Fruit fly (Drosophila melanogaster) whole organism, embryonic: ENCODE results near the gene CG2691.

ENCODE experiments used
- Atf6 ChIP-seq: fragments of 200-800 bp; sonication (Bioruptor generic); IDR thresholded peaks from 2 replicates; pipeline ENCODE4 v1.3.6; 2022; ENCODE audit warnings: missing biosample characterization, missing genetic modification characterization
- B-H1 ChIP-seq: fragments of 200-800 bp; sonication (Bioruptor generic); IDR thresholded peaks from 3 replicates; pipeline ENCODE4 v1.3.6; 2022; ENCODE audit warnings: missing biosample characterization, missing genetic modification characterization
- CG10209 ChIP-seq: fragments of 200-800 bp; sonication (Bioruptor generic); optimal IDR thresholded peaks from 3 replicates; lab custom pipeline; 2017; ENCODE audit warnings: missing biosample characterization, mild to moderate bottlenecking, missing genetic modification characterization, missing genetic modification reagents
- CG10366 ChIP-seq: fragments of 200-800 bp; sonication (Bioruptor generic); IDR thresholded peaks from 2 replicates; pipeline ENCODE4 v1.3.6; 2022; ENCODE audit warnings: missing biosample characterization, missing genetic modification characterization
- CG10462 ChIP-seq: fragments of 200-800 bp; sonication (Bioruptor generic); optimal IDR thresholded peaks from 2 replicates; lab custom pipeline; 2016; ENCODE audit warnings: missing biosample characterization, missing genetic modification characterization
- CG10543 ChIP-seq: fragments of 200-800 bp; sonication (Bioruptor generic); optimal IDR thresholded peaks from 3 replicates; lab custom pipeline; 2017; ENCODE audit warnings: missing biosample characterization, mild to moderate bottlenecking, missing genetic modification characterization, moderate library complexity
- CG10959 ChIP-seq: fragments of 200-800 bp; sonication (Bioruptor generic); IDR thresholded peaks from 2 replicates; pipeline ENCODE4 v1.3.6; 2022; ENCODE audit warnings: missing biosample characterization, missing genetic modification characterization
- CG11695 ChIP-seq: fragments of 200-800 bp; sonication (Bioruptor generic); IDR thresholded peaks from 3 replicates; pipeline ENCODE4 v1.3.6; 2022; ENCODE audit warnings: missing biosample characterization, missing genetic modification characterization
- CG11696 ChIP-seq: fragments of 200-800 bp; sonication (Bioruptor generic); IDR thresholded peaks from 2 replicates; pipeline ENCODE4 v1.3.6; 2022; ENCODE audit warnings: missing biosample characterization, missing genetic modification characterization
- CG12071 ChIP-seq: fragments of 200-800 bp; sonication (Bioruptor generic); optimal IDR thresholded peaks from 3 replicates; lab custom pipeline; 2018; ENCODE audit warnings: missing biosample characterization, mild to moderate bottlenecking, missing genetic modification characterization
- CG15011 ChIP-seq: fragments of 200-800 bp; sonication (Bioruptor generic); optimal IDR thresholded peaks from 3 replicates; lab custom pipeline; 2018; ENCODE audit warnings: missing biosample characterization, mild to moderate bottlenecking, missing genetic modification characterization
- CG15479 ChIP-seq: fragments of 200-800 bp; sonication (Bioruptor generic); optimal IDR thresholded peaks from 3 replicates; lab custom pipeline; 2019; ENCODE audit warnings: missing biosample characterization, mild to moderate bottlenecking, missing genetic modification characterization, moderate library complexity
- CG30020 ChIP-seq: fragments of 200-800 bp; optimal IDR thresholded peaks from 2 replicates; lab custom pipeline; 2019; ENCODE audit warnings: missing biosample characterization, mild to moderate bottlenecking, missing genetic modification characterization, moderate library complexity
- CG31224 ChIP-seq: fragments of 200-800 bp; sonication (Bioruptor generic); IDR thresholded peaks from 2 replicates; pipeline ENCODE4 v1.3.6; 2022; ENCODE audit warnings: missing biosample characterization, missing genetic modification characterization
- CG31365 ChIP-seq: fragments of 200-800 bp; sonication (Bioruptor generic); optimal IDR thresholded peaks from 2 replicates; lab custom pipeline; 2018; ENCODE audit warnings: missing biosample characterization, mild to moderate bottlenecking, missing genetic modification characterization
- CG3281 ChIP-seq: fragments of 200-800 bp; sonication (Bioruptor generic); optimal IDR thresholded peaks from 3 replicates; lab custom pipeline; 2017; ENCODE audit warnings: missing biosample characterization, mild to moderate bottlenecking, missing genetic modification characterization
- CG3838 ChIP-seq: fragments of 200-800 bp; sonication (Bioruptor generic); optimal IDR thresholded peaks from 3 replicates; lab custom pipeline; 2016; ENCODE audit warnings: missing biosample characterization, missing genetic modification characterization
- CG7357 ChIP-seq: fragments of 200-800 bp; sonication (Bioruptor generic); IDR thresholded peaks from 3 replicates; pipeline ENCODE4 v1.3.6; 2022; ENCODE audit warnings: missing biosample characterization, missing genetic modification characterization
- CG8478 ChIP-seq: fragments of >200 bp; optimal IDR thresholded peaks from 2 replicates; lab custom pipeline; 2018
- CG9609 ChIP-seq: fragments of 200-800 bp; sonication (Bioruptor generic); optimal IDR thresholded peaks from 3 replicates; lab custom pipeline; 2016; ENCODE audit warnings: missing biosample characterization, missing genetic modification characterization
- Dll ChIP-seq: fragments of 200-800 bp; sonication (Bioruptor generic); IDR thresholded peaks from 4 replicates; pipeline ENCODE4 v1.3.6; 2022; ENCODE audit warnings: missing biosample characterization, missing genetic modification characterization; ENCODE audit not compliant: partially characterized antibody
- Fer2 ChIP-seq: fragments of 200-800 bp; sonication (Bioruptor generic); optimal IDR thresholded peaks from 2 replicates; lab custom pipeline; 2018; ENCODE audit warnings: missing biosample characterization, mild to moderate bottlenecking, missing genetic modification characterization, moderate library complexity
- Fer3 ChIP-seq: fragments of 200-800 bp; sonication (Bioruptor generic); optimal IDR thresholded peaks from 2 replicates; lab custom pipeline; 2018; ENCODE audit warnings: missing biosample characterization, mild to moderate bottlenecking, missing genetic modification characterization, moderate library complexity
- HHEX ChIP-seq: fragments of 200-800 bp; sonication (Bioruptor generic); optimal IDR thresholded peaks from 3 replicates; lab custom pipeline; 2017; ENCODE audit warnings: missing biosample characterization, mild to moderate bottlenecking, missing genetic modification characterization, missing genetic modification reagents
- HLHmδ ChIP-seq: fragments of 200-800 bp; sonication (Bioruptor generic); optimal IDR thresholded peaks from 2 replicates; lab custom pipeline; 2018; ENCODE audit warnings: missing biosample characterization, mild to moderate bottlenecking, missing genetic modification characterization, moderate library complexity
- Lpt ChIP-seq: fragments of >200 bp; optimal IDR thresholded peaks from 2 replicates; lab custom pipeline; 2018; ENCODE audit warnings: missing biosample characterization, missing genetic modification characterization
- Max ChIP-seq: fragments of 200-800 bp; sonication (Bioruptor generic); optimal IDR thresholded peaks from 2 replicates; lab custom pipeline; 2016; ENCODE audit warnings: missing biosample characterization, mild to moderate bottlenecking, missing genetic modification characterization
- NC2α ChIP-seq: fragments of 200-800 bp; sonication (Bioruptor generic); optimal IDR thresholded peaks from 2 replicates; lab custom pipeline; 2016; ENCODE audit warnings: missing biosample characterization, missing genetic modification characterization
- Oli ChIP-seq: fragments of 200-800 bp; sonication (Bioruptor generic); optimal IDR thresholded peaks from 2 replicates; lab custom pipeline; 2018; ENCODE audit warnings: missing biosample characterization, mild to moderate bottlenecking, missing genetic modification characterization, moderate library complexity
- Opbp ChIP-seq: fragments of 200-800 bp; sonication (Bioruptor generic); IDR thresholded peaks from 3 replicates; pipeline ENCODE4 v1.3.6; 2022; ENCODE audit warnings: missing biosample characterization, missing genetic modification characterization; ENCODE audit not compliant: partially characterized antibody
- Pdp1 ChIP-seq, 2 experiments: fragments of 200-800 bp; sonication (Bioruptor generic); optimal IDR thresholded peaks; 3 replicates each; lab custom pipeline; 2016; ENCODE audit warnings: missing biosample characterization in 2 of 2, missing genetic modification characterization in 2 of 2, mild to moderate bottlenecking in 1 of 2, moderate library complexity in 1 of 2
- bab2 ChIP-seq: fragments of 200-800 bp; sonication (Bioruptor generic); optimal IDR thresholded peaks from 2 replicates; lab custom pipeline; 2016; ENCODE audit warnings: missing biosample characterization, missing genetic modification characterization
- crc ChIP-seq: fragments of 200-800 bp; sonication (Bioruptor generic); optimal IDR thresholded peaks from 2 replicates; lab custom pipeline; 2016; ENCODE audit warnings: missing biosample characterization, missing genetic modification characterization
- dmrt11E ChIP-seq: fragments of 200-800 bp; sonication (Bioruptor generic); optimal IDR thresholded peaks from 3 replicates; lab custom pipeline; 2018; ENCODE audit warnings: missing biosample characterization, mild to moderate bottlenecking, missing genetic modification characterization, moderate library complexity
- emc ChIP-seq: fragments of 200-800 bp; sonication (Bioruptor generic); optimal IDR thresholded peaks from 2 replicates; lab custom pipeline; 2016; ENCODE audit warnings: missing biosample characterization, missing genetic modification characterization
- eve ChIP-seq, 2 experiments: fragments of >200 bp; optimal IDR thresholded peaks; 2 replicates each; lab custom pipeline; 2017; ENCODE audit warnings: missing biosample characterization in 2 of 2, missing genetic modification characterization in 2 of 2
- hkb ChIP-seq, 2 experiments: fragments of 200-800 bp in 1 of 2; fragments of >200 bp in 1 of 2; sonication (Bioruptor generic) in 1 of 2; IDR thresholded peaks in 1 of 2; optimal IDR thresholded peaks in 1 of 2; 2 replicates each; pipeline versions ENCODE4 v1.3.6 to Lab custom; 2017 to 2022; ENCODE audit warnings: missing biosample characterization in 1 of 2, missing genetic modification characterization in 1 of 2
- kni ChIP-seq: fragments of 200-800 bp; sonication (Bioruptor generic); optimal IDR thresholded peaks from 3 replicates; lab custom pipeline; 2017; ENCODE audit warnings: mild to moderate bottlenecking, missing biosample characterization, missing genetic modification reagents, missing genetic modification characterization
- knrl ChIP-seq: fragments of 200-800 bp; sonication (Bioruptor generic); IDR thresholded peaks from 3 replicates; pipeline ENCODE4 v1.3.6; 2022; ENCODE audit warnings: missing biosample characterization, missing genetic modification characterization; ENCODE audit not compliant: partially characterized antibody
- lab ChIP-seq: fragments of 200-800 bp; sonication (Bioruptor generic); optimal IDR thresholded peaks from 3 replicates; lab custom pipeline; 2017; ENCODE audit warnings: missing biosample characterization, missing genetic modification characterization, mild to moderate bottlenecking, moderate library complexity, missing genetic modification reagents
- peb ChIP-seq: fragments of 200-800 bp; sonication (Bioruptor generic); IDR thresholded peaks from 2 replicates; pipeline ENCODE4 v1.3.6; 2022; ENCODE audit warnings: missing biosample characterization, missing genetic modification characterization
- pfk ChIP-seq: fragments of 200-800 bp; sonication (Bioruptor generic); optimal IDR thresholded peaks from 2 replicates; lab custom pipeline; 2018; ENCODE audit warnings: missing biosample characterization, mild to moderate bottlenecking, missing genetic modification characterization, moderate library complexity
- pho ChIP-seq: fragments of 200-800 bp; sonication (Bioruptor generic); optimal IDR thresholded peaks from 2 replicates; lab custom pipeline; 2016; ENCODE audit warnings: missing biosample characterization, missing genetic modification characterization
- pita ChIP-seq: fragments of 200-800 bp; sonication (Bioruptor generic); optimal IDR thresholded peaks from 2 replicates; lab custom pipeline; 2017; ENCODE audit warnings: missing biosample characterization, mild to moderate bottlenecking, missing genetic modification characterization
- scrt ChIP-seq: fragments of 200-800 bp; sonication (Bioruptor generic); optimal IDR thresholded peaks from 2 replicates; lab custom pipeline; 2018; ENCODE audit warnings: missing biosample characterization, mild to moderate bottlenecking, missing genetic modification characterization, moderate library complexity
- slp2 ChIP-seq: fragments of 200-800 bp; sonication (Bioruptor generic); optimal IDR thresholded peaks from 2 replicates; lab custom pipeline; 2016; ENCODE audit warnings: missing biosample characterization, missing genetic modification characterization
- sob ChIP-seq: fragments of 200-800 bp; sonication (Bioruptor generic); IDR thresholded peaks from 2 replicates; pipeline ENCODE4 v1.3.6; 2022; ENCODE audit warnings: missing biosample characterization, missing genetic modification characterization
- tll ChIP-seq, 2 experiments: fragments of 200-800 bp in 1 of 2; fragments of >200 bp in 1 of 2; sonication (Bioruptor generic) in 1 of 2; optimal IDR thresholded peaks; 2 replicates each; lab custom pipeline; 2017 to 2019; ENCODE audit warnings: missing biosample characterization in 2 of 2, missing genetic modification characterization in 2 of 2, mild to moderate bottlenecking in 1 of 2, moderate library complexity in 1 of 2
- wor ChIP-seq: fragments of 200-800 bp; sonication (Bioruptor generic); IDR thresholded peaks from 2 replicates; pipeline ENCODE4 v1.3.6; 2022; ENCODE audit warnings: missing biosample characterization, missing genetic modification characterization
- zen2 ChIP-seq: fragments of 200-800 bp; sonication (Bioruptor generic); IDR thresholded peaks from 3 replicates; pipeline ENCODE4 v1.3.6; 2022; ENCODE audit warnings: missing biosample characterization, missing genetic modification characterization; ENCODE audit not compliant: partially characterized antibody

CG2691 gene

dm6 chrX:13630290-13630900, 6.2 kb upstream of the CG2691 start (continued):
- TF ChIP-seq CG9609 (GFP tag; lab: Kevin White, UChicago) (peak; percentile 15), CG11695 (no peak), Fer2 (tag; lab: Kevin White, UChicago) (no peak), HLHmδ (GFP tag; lab: Kevin White, UChicago) (no peak), hkb (optimal IDR thresholded peaks at IDR 0.05; lab: Kevin White, UChicago) (no peak), hkb (GFP tag; IDR thresholded peaks at IDR 0.05; lab: Robert Waterston, UW) (0 out of 2 replicates have a peak, but pooled peaks have one; percentile 13), bab2 (peak; percentile 39), CG15479 (GFP tag; lab: Kevin White, UChicago) (no peak), zen2 (GFP tag; lab: Robert Waterston, UW) (no peak), CG10366 (no peak), peb (GFP tag; lab: Robert Waterston, UW) (no peak), wor (GFP tag; lab: Robert Waterston, UW) (no peak), CG10959 (GFP tag; lab: Robert Waterston, UW) (no peak), NC2α (no peak), HHEX (GFP tag; lab: Kevin White, UChicago) (no peak), CG30020 (tag; lab: Kevin White, UChicago) (no peak), B-H1 (GFP tag; lab: Robert Waterston, UW) (no peak), Lpt (GFP tag; lab: Kevin White, UChicago) (no peak), CG31224 (GFP tag; lab: Robert Waterston, UW) (no peak), slp2 (GFP tag; lab: Kevin White, UChicago) (no peak), CG11696 (GFP tag; lab: Robert Waterston, UW) (no peak), Fer3 (tag; lab: Kevin White, UChicago) (no peak), CG10209 (peak; percentile 33), scrt (GFP tag; lab: Kevin White, UChicago) (no peak), Max (GFP tag; lab: Kevin White, UChicago) (no peak), CG7357 (no peak), eve (GFP tag; optimal IDR thresholded peaks at IDR 0.05; lab: Kevin White, UChicago) (no peak), CG8478 (lab: Kevin White, UChicago) (no peak), CG12071 (GFP tag; lab: Kevin White, UChicago) (no peak), Dll (GFP tag; lab: Robert Waterston, UW) (no peak), pho (no peak), pita (GFP tag; lab: Kevin White, UChicago) (no peak), CG3838 (GFP tag; lab: Kevin White, UChicago) (no peak), knrl (GFP tag; lab: Robert Waterston, UW) (no peak), lab (GFP tag; lab: Kevin White, UChicago) (peak; percentile 48), CG10462 (peak; percentile 3), Atf6 (GFP tag; lab: Robert Waterston, UW) (0 out of 2 replicates have a peak, but pooled peaks have one; percentile 12), Opbp (GFP tag; lab: Robert Waterston, UW) (no peak), CG31365 (tag; lab: Kevin White, UChicago) (no peak), pfk (GFP tag; lab: Kevin White, UChicago) (no peak), CG15011 (GFP tag; lab: Kevin White, UChicago) (no peak), sob (GFP tag; lab: Robert Waterston, UW) (no peak), crc (peak; percentile 24), Oli (peak; percentile 33), tll (GFP tag; optimal IDR thresholded peaks at IDR 0.05; lab: Kevin White, UChicago) (no peak), kni (no peak), CG3281 (no peak), emc (GFP tag; lab: Kevin White, UChicago) (no peak), Pdp1 (GFP tag; optimal IDR thresholded peaks at IDR 0.05; lab: Kevin White, UChicago) (peak; percentile 6 to 33), dmrt11E (tag; lab: Kevin White, UChicago) (peak; percentile 42), CG10543 (GFP tag; lab: Kevin White, UChicago) (no peak)
